Fruit fly (Drosophila melanogaster): ENCODE data around the gene FucTD.

dm6 chr3L:1380959-1381358 lies 35.1 kb upstream of the FucTD start:
- no peak for TF ChIP-seq Eip93F (GFP tag; optimal IDR thresholded peaks at IDR 0.05)
- no peak for TF ChIP-seq Met (GFP tag; optimal IDR thresholded peaks at IDR 0.05)
- no peak for TF ChIP-seq pdm3 (GFP tag; optimal IDR thresholded peaks at IDR 0.05)
- TF ChIP-seq CG34406 (GFP tag; optimal IDR thresholded peaks at IDR 0.05): no peak
- no peak for TF ChIP-seq Sox15 (GFP tag; optimal IDR thresholded peaks at IDR 0.05)
- no peak for TF ChIP-seq dsx (GFP tag; optimal IDR thresholded peaks at IDR 0.05; ENCODE audit: poor library complexity, severe bottlenecking)
- TF ChIP-seq CG31627 (GFP tag; optimal IDR thresholded peaks at IDR 0.05): no peak
- TF ChIP-seq CG11294 (GFP tag; IDR thresholded peaks at IDR 0.05): no peak
- TF ChIP-seq CG11902 (GFP tag; optimal IDR thresholded peaks at IDR 0.05): no peak
- no peak for TF ChIP-seq Smox (GFP tag; optimal IDR thresholded peaks at IDR 0.05)
- TF ChIP-seq Blimp-1 (GFP tag; optimal IDR thresholded peaks at IDR 0.05): no peak

All from whole organism, prepupa.